Worm (Caenorhabditis elegans): ENCODE data around the gene C29F9.12.

The C29F9.12 gene

ce11 chrIII:94759-95330 lies 27.0 kb downstream of the C29F9.12 start, which contains the start of gene pat-4:
pat-4 (minus strand) TSS chrIII:94809.
- peak; percentile 75 for TF ChIP-seq pha-4 (tag; optimal IDR thresholded peaks at IDR 0.05)
- no peak for TF ChIP-seq mab-5 (tag; optimal IDR thresholded peaks at IDR 0.05)
- peak; percentile 36 for TF ChIP-seq mls-2 (tag; optimal IDR thresholded peaks at IDR 0.05)
- TF ChIP-seq lsy-2 (tag; optimal IDR thresholded peaks at IDR 0.05): no peak
- peak; percentile 9 for TF ChIP-seq mep-1 (tag; optimal IDR thresholded peaks at IDR 0.05)
- TF ChIP-seq drap-1 (GFP tag; optimal IDR thresholded peaks at IDR 0.05): no peak
- TF ChIP-seq sptf-1 (tag; optimal IDR thresholded peaks at IDR 0.05): peak; percentile 45
- TF ChIP-seq ham-2 (GFP tag; optimal IDR thresholded peaks at IDR 0.05): peak; percentile 57
- TF ChIP-seq ces-1 (GFP tag; optimal IDR thresholded peaks at IDR 0.05): peak; percentile 13
- no peak for TF ChIP-seq nhr-237 (tag; optimal IDR thresholded peaks at IDR 0.05)
- no peak for TF ChIP-seq nhr-28 (tag; optimal IDR thresholded peaks at IDR 0.05)
- TF ChIP-seq nhr-76 (tag; optimal IDR thresholded peaks at IDR 0.05): no peak

ce11 chrIII:92247-92646 lies 29.6 kb downstream of the C29F9.12 start:
- TF ChIP-seq lin-32 (GFP tag; optimal IDR thresholded peaks at IDR 0.05) (no peak), sem-2 (GFP tag; optimal IDR thresholded peaks at IDR 0.05) (no peak), ceh-39 (tag; optimal IDR thresholded peaks at IDR 0.05) (no peak), mls-2 (tag; optimal IDR thresholded peaks at IDR 0.05) (no peak), pha-4 (tag; optimal IDR thresholded peaks at IDR 0.05) (no peak)

DNA sequence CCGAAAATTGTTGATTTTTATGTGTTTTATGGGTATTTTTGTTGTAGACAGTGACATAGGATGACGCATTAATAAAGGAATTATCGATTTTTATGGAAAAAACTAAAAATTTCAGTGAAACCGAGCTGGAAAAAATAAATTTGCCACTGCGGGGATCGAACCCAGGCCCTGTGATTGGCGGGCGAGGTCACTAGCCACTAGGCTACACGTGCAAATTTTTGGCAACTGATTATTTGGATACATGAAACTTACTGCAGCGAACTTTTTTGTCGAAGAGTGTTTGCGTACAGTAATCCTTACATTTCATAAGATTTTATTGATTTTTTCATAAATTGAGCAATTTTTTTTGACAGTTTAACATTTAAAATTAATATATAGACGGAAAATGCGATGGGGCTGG lies 32.7 kb downstream of the C29F9.12 start:
- TF ChIP-seq snpc-4 (tag; optimal IDR thresholded peaks at IDR 0.05) (no peak), elt-1 (tag; optimal IDR thresholded peaks at IDR 0.05; ENCODE audit: borderline replicate concordance, insufficient read depth) (no peak), nhr-237 (tag; optimal IDR thresholded peaks at IDR 0.05) (no peak), sem-2 (GFP tag; optimal IDR thresholded peaks at IDR 0.05) (no peak), cnd-1 (tag; optimal IDR thresholded peaks at IDR 0.05) (peak; percentile 60), pha-4 (tag; optimal IDR thresholded peaks at IDR 0.05) (no peak), zip-8 (tag; optimal IDR thresholded peaks at IDR 0.05) (no peak), unc-62 (GFP tag; optimal IDR thresholded peaks at IDR 0.05) (no peak), nhr-12 (tag; optimal IDR thresholded peaks at IDR 0.05) (no peak), bed-3 (GFP tag; optimal IDR thresholded peaks at IDR 0.05) (no peak), unc-39 (tag; optimal IDR thresholded peaks at IDR 0.05) (no peak), lin-13 (tag; optimal IDR thresholded peaks at IDR 0.05) (no peak), M03D4.4 (tag; optimal IDR thresholded peaks at IDR 0.05) (peak; percentile 51), ztf-11 (tag; optimal IDR thresholded peaks at IDR 0.05) (no peak), ceh-83 (GFP tag; optimal IDR thresholded peaks at IDR 0.05) (peak; percentile 54), elt-3 (tag; optimal IDR thresholded peaks at IDR 0.05) (no peak), ceh-39 (tag; optimal IDR thresholded peaks at IDR 0.05) (no peak), nhr-76 (tag; optimal IDR thresholded peaks at IDR 0.05) (no peak), flh-1 (GFP tag; optimal IDR thresholded peaks at IDR 0.05) (peak; percentile 9), ceh-43 (GFP tag; optimal IDR thresholded peaks at IDR 0.05) (no peak), blmp-1 (tag; optimal IDR thresholded peaks at IDR 0.05) (no peak), sptf-1 (tag; optimal IDR thresholded peaks at IDR 0.05) (peak; percentile 26), unc-120 (tag; optimal IDR thresholded peaks at IDR 0.05; ENCODE audit: poor library complexity, severe bottlenecking) (no peak), nhr-28 (tag; optimal IDR thresholded peaks at IDR 0.05) (no peak), mep-1 (tag; optimal IDR thresholded peaks at IDR 0.05) (peak; percentile 4), drap-1 (GFP tag; optimal IDR thresholded peaks at IDR 0.05) (no peak), mls-2 (tag; optimal IDR thresholded peaks at IDR 0.05) (peak; percentile 49), mab-5 (tag; optimal IDR thresholded peaks at IDR 0.05) (no peak), ces-1 (GFP tag; optimal IDR thresholded peaks at IDR 0.05) (no peak), lin-32 (GFP tag; optimal IDR thresholded peaks at IDR 0.05) (no peak), ham-2 (GFP tag; optimal IDR thresholded peaks at IDR 0.05) (no peak), hlh-1 (tag; optimal IDR thresholded peaks at IDR 0.05) (no peak), nhr-2 (tag; optimal IDR thresholded peaks at IDR 0.05) (no peak), tbx-8 (GFP tag; optimal IDR thresholded peaks at IDR 0.05) (peak; percentile 48), lsy-2 (tag; optimal IDR thresholded peaks at IDR 0.05) (no peak)

ce11 chrIII:87183-87582 lies 34.6 kb downstream of the C29F9.12 start, which contains the start of the genes F54C4.4 and mrpl-40:
F54C4.4 (minus strand) TSS chrIII:87381.
mrpl-40 (plus strand) TSS chrIII:87559.
- TF ChIP-seq ces-1 (GFP tag; optimal IDR thresholded peaks at IDR 0.05) (peak; percentile 81), nhr-237 (tag; optimal IDR thresholded peaks at IDR 0.05) (peak; percentile 3), pha-4 (tag; optimal IDR thresholded peaks at IDR 0.05) (peak; percentile 50), zip-8 (tag; optimal IDR thresholded peaks at IDR 0.05) (no peak), drap-1 (GFP tag; optimal IDR thresholded peaks at IDR 0.05) (no peak), lsy-2 (tag; optimal IDR thresholded peaks at IDR 0.05) (peak; percentile 49), nhr-76 (tag; optimal IDR thresholded peaks at IDR 0.05) (no peak), lin-32 (GFP tag; optimal IDR thresholded peaks at IDR 0.05) (no peak), bed-3 (GFP tag; optimal IDR thresholded peaks at IDR 0.05) (no peak), cnd-1 (tag; optimal IDR thresholded peaks at IDR 0.05) (no peak), mep-1 (tag; optimal IDR thresholded peaks at IDR 0.05) (peak; percentile 41), mls-2 (tag; optimal IDR thresholded peaks at IDR 0.05) (no peak), lin-13 (tag; optimal IDR thresholded peaks at IDR 0.05) (peak; percentile 9), ceh-39 (tag; optimal IDR thresholded peaks at IDR 0.05) (peak; percentile 79)

All from whole organism, mixed stage, embryonic.